ENCODE assay signal across 4 worm cellular contexts in the genomic region with DNA sequence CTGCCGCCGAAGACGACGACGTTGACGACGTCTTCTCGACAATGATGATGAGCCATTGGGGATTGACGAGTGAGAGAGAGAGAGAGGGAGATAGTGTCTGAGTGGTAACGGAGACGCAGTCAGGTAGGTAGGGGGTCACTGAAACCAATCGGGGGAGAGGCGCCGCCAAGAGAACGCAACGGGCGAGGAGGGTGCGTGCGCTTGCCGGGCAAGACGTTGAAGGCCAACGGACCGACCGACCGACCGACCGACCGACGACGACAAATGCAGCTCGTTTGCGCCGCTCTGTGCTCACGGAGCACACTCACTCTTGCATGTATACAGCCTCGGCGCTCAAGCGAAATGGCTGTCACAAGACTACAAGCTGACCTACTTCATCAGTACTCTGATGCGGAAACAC.
A peak's percentile ranks its signal among the peaks of the same experiment; 100 is the strongest.
TF ChIP-seq lines count a peak whose summit lies in the region.

No protein-coding gene starts in this region.

TF ChIP-seq in whole organism, L2 larva, 48 proteins besides CTCF, POLR2A, EP300 and RAD21:
- TF ChIP-seq unc-55 (GFP tag; optimal IDR thresholded peaks at IDR 0.05; lab: Kevin White, UChicago): peak; percentile 40
- peak in 1 of 2 experiments; percentile 28 for TF ChIP-seq lsy-2 (tag; optimal IDR thresholded peaks at IDR 0.05; lab: Kevin White, UChicago)
- TF ChIP-seq unc-62 (GFP tag; optimal IDR thresholded peaks at IDR 0.05; lab: Kevin White, UChicago): no peak
- peak; percentile 18 for TF ChIP-seq F13H6.1 (tag; optimal IDR thresholded peaks at IDR 0.05; lab: Kevin White, UChicago)
- no peak for TF ChIP-seq ztf-11 (tag; optimal IDR thresholded peaks at IDR 0.05; lab: Kevin White, UChicago)
- no peak for TF ChIP-seq nhr-21 (tag; optimal IDR thresholded peaks at IDR 0.05; lab: Kevin White, UChicago)
- peak; percentile 49 for TF ChIP-seq nhr-129 (tag; optimal IDR thresholded peaks at IDR 0.05; lab: Kevin White, UChicago)

TF ChIP-seq in whole organism, L4 larva, 104 proteins besides CTCF, POLR2A, EP300 and RAD21 (continues in another document):
- TF ChIP-seq arid-1 (GFP tag; conservative IDR thresholded peaks at IDR 0.05; lab: Robert Waterston, UW): 0 out of 2 replicates have a peak, but pooled peaks have one; percentile 17
- no peak for TF ChIP-seq dmd-9 (GFP tag; IDR thresholded peaks at IDR 0.05; lab: Robert Waterston, UW)
- TF ChIP-seq ceh-82 (tag; optimal IDR thresholded peaks at IDR 0.05; lab: Kevin White, UChicago): no peak
- TF ChIP-seq T26A8.4 (GFP tag; IDR thresholded peaks at IDR 0.05; lab: Robert Waterston, UW): peak; percentile 52
- TF ChIP-seq aha-1 (tag; lab: Kevin White, UChicago): peak; percentile 61
- no peak for TF ChIP-seq lin-39 (tag; optimal IDR thresholded peaks at IDR 0.05; lab: Kevin White, UChicago)
- peak; percentile 7 for TF ChIP-seq rbr-2 (tag; optimal IDR thresholded peaks at IDR 0.05; lab: Kevin White, UChicago)
- no peak for TF ChIP-seq pqm-1 (tag; optimal IDR thresholded peaks at IDR 0.05; lab: Kevin White, UChicago)
- TF ChIP-seq ZK546.5 (tag; optimal IDR thresholded peaks at IDR 0.05; lab: Kevin White, UChicago): no peak
- TF ChIP-seq lsy-2 (tag; optimal IDR thresholded peaks at IDR 0.05; lab: Kevin White, UChicago): no peak
- no peak for TF ChIP-seq zip-2 (tag; optimal IDR thresholded peaks at IDR 0.05; lab: Kevin White, UChicago)
- no peak for TF ChIP-seq daf-8 (GFP tag; IDR thresholded peaks at IDR 0.05; lab: Robert Waterston, UW)
- TF ChIP-seq T20F7.1 (GFP tag; optimal IDR thresholded peaks at IDR 0.05; lab: Kevin White, UChicago): no peak
- TF ChIP-seq F10B5.3 (tag; optimal IDR thresholded peaks at IDR 0.05; lab: Kevin White, UChicago): no peak
- no peak for TF ChIP-seq nhr-42 (GFP tag; IDR thresholded peaks at IDR 0.05; lab: Robert Waterston, UW)
- TF ChIP-seq nhr-6 (tag; optimal IDR thresholded peaks at IDR 0.05; lab: Kevin White, UChicago): no peak
- no peak for TF ChIP-seq nhr-11 (tag; optimal IDR thresholded peaks at IDR 0.05; lab: Kevin White, UChicago)
- peak; percentile 54; the same call in 1 of the 2 replicates for TF ChIP-seq ctbp-1 (GFP tag; IDR thresholded peaks at IDR 0.05; lab: Robert Waterston, UW)
- peak; percentile 97 for TF ChIP-seq set-16 (GFP tag; IDR thresholded peaks at IDR 0.05; lab: Robert Waterston, UW)
- TF ChIP-seq snpc-1.2 (GFP tag; IDR thresholded peaks at IDR 0.05; lab: Robert Waterston, UW): peak; percentile 46; the same call in 1 of the 2 replicates
- no peak for TF ChIP-seq lin-15B (tag; optimal IDR thresholded peaks at IDR 0.05; lab: Kevin White, UChicago)
- TF ChIP-seq ZK337.2 (GFP tag; IDR thresholded peaks at IDR 0.05; lab: Robert Waterston, UW): no peak
- TF ChIP-seq lin-1 (GFP tag; IDR thresholded peaks at IDR 0.05; lab: Robert Waterston, UW): no peak
- peak; percentile 34 for TF ChIP-seq hlh-30 (tag; optimal IDR thresholded peaks at IDR 0.05; lab: Kevin White, UChicago; ENCODE audit: insufficient read depth)
- 0 out of 2 replicates have a peak, but pooled peaks have one; percentile 68 for TF ChIP-seq D1046.2 (GFP tag; IDR thresholded peaks at IDR 0.05; lab: Robert Waterston, UW)
- TF ChIP-seq ceh-32 (tag; optimal IDR thresholded peaks at IDR 0.05; lab: Kevin White, UChicago; ENCODE audit: poor library complexity): no peak
- TF ChIP-seq Y75B8A.6 (GFP tag; IDR thresholded peaks at IDR 0.05; lab: Robert Waterston, UW): no peak

TF ChIP-seq in whole organism, late embryonic, 69 proteins besides CTCF, POLR2A, EP300 and RAD21 (continues in another document):
- no peak for TF ChIP-seq gmeb-2 (tag; optimal IDR thresholded peaks at IDR 0.05; lab: Kevin White, UChicago)
- TF ChIP-seq pros-1 (tag; optimal IDR thresholded peaks at IDR 0.05; lab: Kevin White, UChicago): no peak
- TF ChIP-seq ama-1 (optimal IDR thresholded peaks at IDR 0.05; lab: Kevin White, UChicago): no peak
- peak; percentile 50 for TF ChIP-seq ceh-31 (tag; optimal IDR thresholded peaks at IDR 0.05; lab: Kevin White, UChicago)
- TF ChIP-seq lin-11 (tag; optimal IDR thresholded peaks at IDR 0.05; lab: Kevin White, UChicago): no peak
- no peak for TF ChIP-seq eyg-1 (tag; optimal IDR thresholded peaks at IDR 0.05; lab: Kevin White, UChicago)
- no peak for TF ChIP-seq sox-4 (tag; optimal IDR thresholded peaks at IDR 0.05; lab: Kevin White, UChicago)
- peak; percentile 12 for TF ChIP-seq ceh-14 (tag; optimal IDR thresholded peaks at IDR 0.05; lab: Kevin White, UChicago)
- no peak for TF ChIP-seq dve-1 (tag; optimal IDR thresholded peaks at IDR 0.05; lab: Kevin White, UChicago)
- peak; percentile 9 for TF ChIP-seq syd-9 (tag; optimal IDR thresholded peaks at IDR 0.05; lab: Kevin White, UChicago)
- no peak for TF ChIP-seq ceh-2 (tag; optimal IDR thresholded peaks at IDR 0.05; lab: Kevin White, UChicago)
- TF ChIP-seq C08G9.2 (tag; optimal IDR thresholded peaks at IDR 0.05; lab: Kevin White, UChicago): peak; percentile 28
- TF ChIP-seq sdc-2 (tag; optimal IDR thresholded peaks at IDR 0.05; lab: Kevin White, UChicago): no peak
- TF ChIP-seq ets-4 (tag; optimal IDR thresholded peaks at IDR 0.05; lab: Kevin White, UChicago): no peak
- no peak for TF ChIP-seq unc-3 (GFP tag; conservative IDR thresholded peaks at IDR 0.05; lab: Robert Waterston, UW)
- TF ChIP-seq unc-3 (tag; optimal IDR thresholded peaks at IDR 0.05; lab: Kevin White, UChicago): no peak
- no peak for TF ChIP-seq tbx-7 (tag; optimal IDR thresholded peaks at IDR 0.05; lab: Kevin White, UChicago)
- TF ChIP-seq odd-2 (tag; optimal IDR thresholded peaks at IDR 0.05; lab: Kevin White, UChicago): no peak
- TF ChIP-seq K09A11.1 (tag; optimal IDR thresholded peaks at IDR 0.05; lab: Kevin White, UChicago; ENCODE audit: insufficient read depth): no peak
- no peak for TF ChIP-seq ahr-1 (tag; optimal IDR thresholded peaks at IDR 0.05; lab: Kevin White, UChicago)
- no peak for TF ChIP-seq ceh-18 (tag; optimal IDR thresholded peaks at IDR 0.05; lab: Kevin White, UChicago)
- no peak for TF ChIP-seq dmd-4 (tag; optimal IDR thresholded peaks at IDR 0.05; lab: Kevin White, UChicago; ENCODE audit: borderline replicate concordance)
- TF ChIP-seq hlh-13 (GFP tag; optimal IDR thresholded peaks at IDR 0.05; lab: Kevin White, UChicago): no peak
- no peak for TF ChIP-seq ceh-9 (tag; optimal IDR thresholded peaks at IDR 0.05; lab: Kevin White, UChicago)
- no peak for TF ChIP-seq pha-2 (tag; optimal IDR thresholded peaks at IDR 0.05; lab: Kevin White, UChicago)
- TF ChIP-seq pat-9 (tag; optimal IDR thresholded peaks at IDR 0.05; lab: Kevin White, UChicago): peak; percentile 6
- no peak for TF ChIP-seq pax-1 (tag; optimal IDR thresholded peaks at IDR 0.05; lab: Kevin White, UChicago)
- TF ChIP-seq madf-2 (tag; optimal IDR thresholded peaks at IDR 0.05; lab: Kevin White, UChicago): no peak
- TF ChIP-seq nfya-1 (tag; optimal IDR thresholded peaks at IDR 0.05; lab: Kevin White, UChicago): peak; percentile 64
- TF ChIP-seq nhr-232 (tag; optimal IDR thresholded peaks at IDR 0.05; lab: Kevin White, UChicago): no peak

TF ChIP-seq in whole organism, mixed stage, embryonic, 35 proteins besides CTCF, POLR2A, EP300 and RAD21:
- no peak for TF ChIP-seq ceh-39 (tag; optimal IDR thresholded peaks at IDR 0.05; lab: Kevin White, UChicago)
- TF ChIP-seq ztf-11 (tag; optimal IDR thresholded peaks at IDR 0.05; lab: Kevin White, UChicago): no peak
- TF ChIP-seq drap-1 (GFP tag; optimal IDR thresholded peaks at IDR 0.05; lab: Kevin White, UChicago): peak; percentile 30
- no peak for TF ChIP-seq elt-1 (tag; optimal IDR thresholded peaks at IDR 0.05; lab: Kevin White, UChicago; ENCODE audit: borderline replicate concordance, insufficient read depth)
- TF ChIP-seq mls-2 (tag; optimal IDR thresholded peaks at IDR 0.05; lab: Kevin White, UChicago): peak; percentile 22
- TF ChIP-seq sptf-1 (tag; optimal IDR thresholded peaks at IDR 0.05; lab: Kevin White, UChicago): peak; percentile 37
- TF ChIP-seq nhr-2 (tag; optimal IDR thresholded peaks at IDR 0.05; lab: Kevin White, UChicago): no peak
- peak; percentile 0 for TF ChIP-seq unc-62 (GFP tag; optimal IDR thresholded peaks at IDR 0.05; lab: Kevin White, UChicago)
- no peak for TF ChIP-seq pha-4 (tag; optimal IDR thresholded peaks at IDR 0.05; lab: Kevin White, UChicago)
- TF ChIP-seq cnd-1 (tag; optimal IDR thresholded peaks at IDR 0.05; lab: Kevin White, UChicago): peak; percentile 30
- no peak for TF ChIP-seq ceh-83 (GFP tag; optimal IDR thresholded peaks at IDR 0.05; lab: Kevin White, UChicago)
- TF ChIP-seq elt-3 (tag; optimal IDR thresholded peaks at IDR 0.05; lab: Kevin White, UChicago): no peak
